Fruit fly (Drosophila melanogaster) whole organism, adult: Measurements from ENCODE around the gene CG7943.

Experiments
- CG11617 ChIP-seq: fragments of 200-800 bp; sonication (Bioruptor generic); optimal IDR thresholded peaks from 2 replicates; lab custom pipeline; 2017; ENCODE audit warnings: mild to moderate bottlenecking, missing biosample characterization, missing genetic modification reagents, missing genetic modification characterization
- CG33017 ChIP-seq: fragments of 200-800 bp; sonication (Bioruptor generic); optimal IDR thresholded peaks from 2 replicates; lab custom pipeline; 2018; ENCODE audit warnings: missing biosample characterization, mild to moderate bottlenecking, missing genetic modification characterization, moderate library complexity
- CG5204 ChIP-seq: fragments of 200-800 bp; sonication (Bioruptor generic); optimal IDR thresholded peaks from 2 replicates; lab custom pipeline; 2016; ENCODE audit warnings: missing biosample characterization, missing genetic modification characterization
- CG7045 ChIP-seq: fragments of 200-800 bp; sonication (Bioruptor generic); optimal IDR thresholded peaks from 2 replicates; lab custom pipeline; 2017; ENCODE audit warnings: missing biosample characterization, mild to moderate bottlenecking, missing genetic modification characterization
- CG7101 ChIP-seq: fragments of 200-800 bp; sonication (Bioruptor generic); optimal IDR thresholded peaks from 2 replicates; lab custom pipeline; 2018; ENCODE audit warnings: missing biosample characterization, mild to moderate bottlenecking, missing genetic modification characterization, moderate library complexity
- Crg-1 ChIP-seq: fragments of 200-800 bp; sonication (Bioruptor generic); optimal IDR thresholded peaks from 2 replicates; lab custom pipeline; 2016; ENCODE audit warnings: missing biosample characterization, missing genetic modification characterization
- Mnt ChIP-seq: fragments of 200-800 bp; sonication (Bioruptor generic); optimal IDR thresholded peaks from 2 replicates; lab custom pipeline; 2016; ENCODE audit warnings: missing biosample characterization, mild to moderate bottlenecking, missing genetic modification characterization
- bab1 ChIP-seq: fragments of 200-800 bp; sonication (Bioruptor generic); optimal IDR thresholded peaks from 3 replicates; lab custom pipeline; 2019; ENCODE audit warnings: missing biosample characterization, mild to moderate bottlenecking, missing genetic modification characterization, moderate library complexity
- cic ChIP-seq: fragments of 200-800 bp; sonication (Bioruptor generic); optimal IDR thresholded peaks from 2 replicates; lab custom pipeline; 2017; ENCODE audit warnings: missing biosample characterization, mild to moderate bottlenecking, missing genetic modification characterization, moderate library complexity
- kay ChIP-seq: fragments of 200-800 bp; sonication (Bioruptor generic); peaks from one replicate; lab custom pipeline; 2016; ENCODE audit warnings: missing biosample characterization, missing genetic modification characterization, borderline replicate concordance
- ovo ChIP-seq: fragments of 200-800 bp; sonication (Bioruptor generic); optimal IDR thresholded peaks from 2 replicates; lab custom pipeline; 2016; ENCODE audit warnings: missing biosample characterization, missing genetic modification characterization
- pad ChIP-seq: fragments of 200-800 bp; sonication (Bioruptor generic); optimal IDR thresholded peaks from 3 replicates; lab custom pipeline; 2017; ENCODE audit warnings: missing biosample characterization, missing genetic modification characterization, mild to moderate bottlenecking, moderate library complexity, missing genetic modification reagents

- TF ChIP-seq Crg-1 (peak; percentile 73), cic (GFP tag; lab: Kevin White, UChicago) (peak; percentile 40), ovo (GFP tag; lab: Kevin White, UChicago) (peak; percentile 71), CG5204 (GFP tag; lab: Kevin White, UChicago) (no peak), CG11617 (peak; percentile 90), Mnt (GFP tag; lab: Kevin White, UChicago) (peak; percentile 93), CG7045 (peak; percentile 70), bab1 (GFP tag; lab: Kevin White, UChicago) (peak; percentile 92), CG7101 (peak; percentile 91), CG33017 (peak; percentile 84), pad (peak; percentile 65), kay (GFP tag; lab: Kevin White, UChicago) (no peak)
These were observed 10.4 kb downstream of the CG7943 start, which contains the start of the genes CG7950 and Rpp14a for dm6 chr3R:30056592-30057135.
